Fruit fly (Drosophila melanogaster): ENCODE results near the gene Pglym87.
A peak's percentile ranks its signal among the peaks of the same experiment; 100 is the strongest.

Gene Pglym87

DNA sequence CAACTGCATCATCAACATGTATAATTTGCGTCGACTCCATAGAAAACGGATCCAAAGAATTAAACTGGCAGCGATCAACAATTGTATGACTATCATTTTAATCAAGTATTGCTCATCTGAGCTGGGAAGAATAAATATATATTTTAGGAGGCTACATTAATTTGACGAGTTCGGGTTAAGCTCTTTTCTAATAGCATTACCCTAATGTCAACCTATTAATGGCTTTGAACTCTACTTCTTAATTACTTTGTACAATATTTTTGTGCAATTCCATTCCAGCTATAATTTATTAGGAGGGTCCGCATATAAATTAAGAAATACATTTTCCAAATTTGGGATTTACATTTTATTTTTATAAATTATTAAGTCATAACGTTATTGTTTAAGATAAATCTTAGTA, 4.3 kb upstream of the Pglym87 start, which contains the start of gene Cyp313a2:
Cyp313a2 (minus strand) TSS at position 101 of the 400 bp plus-strand sequence.
- TF ChIP-seq Eip93F (GFP tag; optimal IDR thresholded peaks at IDR 0.05), result no peak
- no peak for TF ChIP-seq CG10669 (GFP tag; optimal IDR thresholded peaks at IDR 0.05)
- TF ChIP-seq CG16779 (tag; optimal IDR thresholded peaks at IDR 0.05), result no peak
- no peak for TF ChIP-seq CG4318 (GFP tag; optimal IDR thresholded peaks at IDR 0.05)
- TF ChIP-seq Hr39 (GFP tag; optimal IDR thresholded peaks at IDR 0.05), result no peak
- no peak for TF ChIP-seq Sox15 (GFP tag; optimal IDR thresholded peaks at IDR 0.05)

DNA sequence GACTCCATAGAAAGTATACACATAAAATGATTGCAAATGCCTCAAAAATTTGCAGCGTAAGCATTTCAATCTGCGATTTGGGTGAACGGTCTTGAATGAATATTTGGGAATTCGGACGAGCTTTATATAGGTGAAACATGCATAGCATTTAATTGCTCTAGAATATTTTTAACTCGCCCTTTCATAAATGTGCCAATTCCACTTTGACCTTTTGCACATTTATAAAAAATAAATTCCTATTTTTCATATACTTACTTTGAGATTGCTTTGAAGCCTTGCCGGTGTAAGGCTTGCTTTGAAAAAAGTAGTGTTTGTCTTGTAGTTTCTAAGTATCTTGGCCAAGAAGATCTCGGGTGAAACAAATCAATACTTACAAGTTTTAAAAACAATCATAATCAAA, 2.1 kb upstream of the Pglym87 start, which contains the start of gene Cyp313a5:
Cyp313a5 (minus strand) TSS at position 101 of the 400 bp plus-strand sequence.
- no peak for TF ChIP-seq CG6808 (GFP tag; optimal IDR thresholded peaks at IDR 0.05)
- TF ChIP-seq CG6163 (GFP tag; IDR thresholded peaks at IDR 0.05), result no peak
- TF ChIP-seq CG11762 (GFP tag; optimal IDR thresholded peaks at IDR 0.05; ENCODE audit: insufficient read depth), result no peak
- no peak for TF ChIP-seq OdsH (GFP tag; optimal IDR thresholded peaks at IDR 0.05)
- no peak for TF ChIP-seq Eip78C (GFP tag)
- TF ChIP-seq topi (GFP tag; optimal IDR thresholded peaks at IDR 0.05), result no peak
- TF ChIP-seq Ets96B (tag; optimal IDR thresholded peaks at IDR 0.05), result no peak
- no peak for TF ChIP-seq Hr38 (GFP tag; optimal IDR thresholded peaks at IDR 0.05)
- TF ChIP-seq dac (GFP tag; optimal IDR thresholded peaks at IDR 0.05), result no peak
- TF ChIP-seq Sox14 (GFP tag; optimal IDR thresholded peaks at IDR 0.05), result no peak
- no peak for TF ChIP-seq dsx (GFP tag; optimal IDR thresholded peaks at IDR 0.05; ENCODE audit: poor library complexity, severe bottlenecking)
- no peak for TF ChIP-seq lz (GFP tag; optimal IDR thresholded peaks at IDR 0.05)

DNA sequence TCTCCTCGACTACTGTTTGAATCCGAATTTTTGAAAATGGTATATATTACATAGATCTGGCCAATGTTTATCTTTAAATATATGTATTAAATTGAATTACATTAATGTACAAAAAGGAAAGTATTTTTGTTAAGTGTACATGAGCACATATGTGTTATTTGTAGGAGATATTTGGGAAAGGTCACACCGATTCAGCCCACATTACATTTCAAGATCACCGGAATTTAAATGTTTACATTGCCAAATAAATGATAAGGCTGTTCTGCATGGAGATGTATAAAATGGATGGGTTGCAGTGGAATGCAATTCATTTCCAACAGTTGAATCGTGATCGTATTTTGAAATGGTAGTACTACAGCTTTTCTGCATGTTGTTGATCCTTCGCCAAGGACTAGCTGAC, 3.4 kb downstream of the Pglym87 start, which contains the start of gene CG3916:
CG3916 (plus strand) TSS at position 301 of the 400 bp plus-strand sequence.
- no peak for TF ChIP-seq CG34406 (GFP tag; optimal IDR thresholded peaks at IDR 0.05)
- peak; percentile 48 for TF ChIP-seq svp (GFP tag)
- TF ChIP-seq CG6163 (GFP tag; IDR thresholded peaks at IDR 0.05), result no peak

dm6 chr3R:12226239-12226638, 6.3 kb downstream of the Pglym87 start, which contains the start of gene CG12256:
TSS of gene CG12256 (minus strand) at chr3R:12226339.
- TF ChIP-seq CG10631 (GFP tag; optimal IDR thresholded peaks at IDR 0.05), result no peak
- peak; percentile 34 for TF ChIP-seq svp (GFP tag)

DNA sequence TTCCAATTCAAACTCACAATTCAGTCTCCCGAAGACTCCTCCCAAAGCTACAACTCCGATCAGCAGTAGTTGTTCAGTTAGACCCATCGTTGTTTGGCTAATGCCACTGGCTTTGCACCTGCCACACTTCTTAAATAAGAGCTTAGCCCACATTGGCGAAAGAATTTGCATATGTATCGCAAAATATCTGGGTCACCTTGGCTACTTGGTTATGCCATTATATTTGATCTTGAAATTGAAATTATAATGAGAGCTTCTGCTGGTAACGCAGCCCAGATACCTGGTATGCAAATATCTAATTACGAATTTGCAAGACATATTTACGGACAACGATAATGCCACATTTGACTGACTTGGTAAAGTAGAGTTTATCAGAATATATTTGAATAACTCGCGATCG, 7.6 kb downstream of the Pglym87 start, which contains the start of gene CG17404:
CG17404 (minus strand) TSS at position 101 of the 400 bp plus-strand sequence.
- no peak for TF ChIP-seq Gug (GFP tag; IDR thresholded peaks at IDR 0.05)
- no peak for TF ChIP-seq CG6854 (GFP tag; optimal IDR thresholded peaks at IDR 0.05)
- TF ChIP-seq CG16779 (tag; optimal IDR thresholded peaks at IDR 0.05), result no peak
- no peak for TF ChIP-seq CG8319 (GFP tag; optimal IDR thresholded peaks at IDR 0.05)
- no peak for TF ChIP-seq CG10631 (GFP tag; optimal IDR thresholded peaks at IDR 0.05)
- no peak for TF ChIP-seq topi (GFP tag; optimal IDR thresholded peaks at IDR 0.05)
- no peak for TF ChIP-seq CG11762 (GFP tag; optimal IDR thresholded peaks at IDR 0.05; ENCODE audit: insufficient read depth)
- TF ChIP-seq CG34406 (GFP tag; optimal IDR thresholded peaks at IDR 0.05), result no peak
- no peak for TF ChIP-seq CG6808 (GFP tag; optimal IDR thresholded peaks at IDR 0.05)
- TF ChIP-seq CG1621 (tag; optimal IDR thresholded peaks at IDR 0.05), result no peak
- no peak for TF ChIP-seq Sox102F (GFP tag; optimal IDR thresholded peaks at IDR 0.05)

DNA sequence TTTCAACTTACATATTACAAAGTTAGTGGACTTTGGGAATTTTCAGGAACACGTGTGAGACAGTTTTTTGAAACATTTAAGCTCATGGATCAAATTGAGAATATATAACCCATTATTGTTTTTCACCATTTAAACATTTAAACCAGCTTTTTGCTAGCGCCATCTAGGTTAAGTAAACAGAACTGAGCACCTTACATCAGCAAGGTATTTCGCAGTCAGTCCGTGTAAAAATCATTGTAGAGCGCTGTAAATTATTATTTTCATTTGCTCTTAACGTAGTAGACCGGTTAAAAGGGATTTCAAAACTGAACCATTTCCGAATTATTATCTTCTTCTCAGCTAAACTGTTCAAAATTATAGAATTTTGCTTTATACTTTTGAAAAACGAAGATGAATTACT, 10.4 kb downstream of the Pglym87 start, which contains the start of gene Rsbp15:
Rsbp15 (plus strand) TSS at position 295 of the 400 bp plus-strand sequence.
- TF ChIP-seq CG34406 (GFP tag; optimal IDR thresholded peaks at IDR 0.05) (no peak), esn (GFP tag; optimal IDR thresholded peaks at IDR 0.05) (no peak), salr (GFP tag; optimal IDR thresholded peaks at IDR 0.05) (no peak)

- TF ChIP-seq fkh (GFP tag; optimal IDR thresholded peaks at IDR 0.05) (no peak), Sox14 (GFP tag; optimal IDR thresholded peaks at IDR 0.05) (peak; percentile 88), CG32006 (GFP tag; optimal IDR thresholded peaks at IDR 0.05) (peak; percentile 86), CG3919 (GFP tag; optimal IDR thresholded peaks at IDR 0.05) (peak; percentile 90), CG16779 (tag; optimal IDR thresholded peaks at IDR 0.05) (peak; percentile 61), achi (GFP tag; optimal IDR thresholded peaks at IDR 0.05) (peak; percentile 89), Gug (GFP tag; IDR thresholded peaks at IDR 0.05) (peak; percentile 82), Eip78C (GFP tag) (peak; percentile 97), pdm3 (GFP tag; optimal IDR thresholded peaks at IDR 0.05) (peak; percentile 89), CG9139 (GFP tag; optimal IDR thresholded peaks at IDR 0.05) (no peak), Sox102F (GFP tag; optimal IDR thresholded peaks at IDR 0.05) (peak; percentile 82), Ets96B (tag; optimal IDR thresholded peaks at IDR 0.05) (peak; percentile 78), Hr39 (GFP tag; optimal IDR thresholded peaks at IDR 0.05) (peak; percentile 86), esn (GFP tag; optimal IDR thresholded peaks at IDR 0.05) (peak; percentile 94), CG10669 (GFP tag; optimal IDR thresholded peaks at IDR 0.05) (peak; percentile 79), OdsH (GFP tag; optimal IDR thresholded peaks at IDR 0.05) (peak; percentile 89), cyc (GFP tag; optimal IDR thresholded peaks at IDR 0.05) (peak; percentile 85), net (GFP tag; optimal IDR thresholded peaks at IDR 0.05) (peak; percentile 90), dsx (GFP tag; optimal IDR thresholded peaks at IDR 0.05; ENCODE audit: poor library complexity, severe bottlenecking) (no peak), CG6808 (GFP tag; optimal IDR thresholded peaks at IDR 0.05) (peak; percentile 70)
These were observed 11.1 kb downstream of the Pglym87 start, which contains the start of gene CG4860 for dm6 chr3R:12221366-12221916. TSS of gene CG4860 (minus strand) at chr3R:12221464.

Data from whole organism, prepupa.